Worm (Caenorhabditis elegans) whole organism, L2 larva: ENCODE results near the gene eri-12.

Experiments used
- C34F6.9 ChIP-seq: fragments of 150-350 bp; optimal IDR thresholded peaks from 2 replicates; lab custom pipeline; 2014; ENCODE audit warnings: missing biosample characterization, missing genetic modification characterization
- F13H6.1 ChIP-seq: sonication (generic microtip); optimal IDR thresholded peaks from 2 replicates; lab custom pipeline; 2016; ENCODE audit warnings: missing genetic modification characterization, missing compliant biosample characterization
- R02D3.7 ChIP-seq: fragments of 150-350 bp; optimal IDR thresholded peaks from 2 replicates; lab custom pipeline; 2014; ENCODE audit warnings: missing biosample characterization, missing genetic modification characterization
- ama-1 ChIP-seq: fragments of 150-350 bp; optimal IDR thresholded peaks from 2 replicates; lab custom pipeline; 2018; ENCODE audit warnings: inconsistent platforms
- blmp-1 ChIP-seq: sonication (generic microtip); optimal IDR thresholded peaks from 2 replicates; lab custom pipeline; 2017; ENCODE audit warnings: missing genetic modification characterization, mild to moderate bottlenecking, missing compliant biosample characterization, antibody characterized with exemption, moderate library complexity; ENCODE audit not compliant: insufficient read depth
- ceh-16 ChIP-seq: fragments of 150-350 bp; optimal IDR thresholded peaks from 2 replicates; lab custom pipeline; 2014; ENCODE audit warnings: missing biosample characterization, missing genetic modification characterization
- crh-2 ChIP-seq: sonication (generic microtip); optimal IDR thresholded peaks from 2 replicates; lab custom pipeline; 2017; ENCODE audit warnings: missing biosample characterization, missing genetic modification characterization
- egl-27 ChIP-seq: sonication (generic microtip); optimal IDR thresholded peaks from 3 replicates; lab custom pipeline; 2017; ENCODE audit warnings: missing biosample characterization, missing genetic modification reagents, missing genetic modification characterization
- elt-1 ChIP-seq: fragments of 150-350 bp; optimal IDR thresholded peaks from 2 replicates; lab custom pipeline; 2014; ENCODE audit warnings: missing biosample characterization, missing genetic modification characterization
- elt-3 ChIP-seq: sonication (generic microtip); optimal IDR thresholded peaks from 2 replicates; lab custom pipeline; 2017; ENCODE audit warnings: missing biosample characterization, missing genetic modification characterization
- gmeb-1 ChIP-seq: fragments of 150-350 bp; optimal IDR thresholded peaks from 2 replicates; lab custom pipeline; 2014; ENCODE audit warnings: missing biosample characterization, missing genetic modification characterization
- lin-11 ChIP-seq: fragments of 150-350 bp; sonication (generic microtip); optimal IDR thresholded peaks from 2 replicates; lab custom pipeline; 2014; ENCODE audit warnings: missing biosample characterization, missing genetic modification characterization, inconsistent platforms, mixed read lengths
- lin-13 ChIP-seq: fragments of 150-350 bp; optimal IDR thresholded peaks from 2 replicates; lab custom pipeline; 2014; ENCODE audit warnings: missing biosample characterization, missing genetic modification reagents, missing genetic modification characterization
- lsy-2 ChIP-seq, 2 experiments: fragments of 150-350 bp in 1 of 2; sonication (generic microtip) in 1 of 2; optimal IDR thresholded peaks; 2 replicates each; lab custom pipeline; 2014 to 2017; ENCODE audit warnings: missing biosample characterization in 2 of 2, missing genetic modification characterization in 2 of 2
- mab-5 ChIP-seq: fragments of 150-350 bp; optimal IDR thresholded peaks from 2 replicates; lab custom pipeline; 2014; ENCODE audit warnings: missing biosample characterization, missing genetic modification characterization
- mbf-1 ChIP-seq: sonication (generic microtip); optimal IDR thresholded peaks from 2 replicates; lab custom pipeline; 2017; ENCODE audit warnings: missing biosample characterization, missing genetic modification characterization
- mdl-1 ChIP-seq, 2 experiments: fragments of 150-350 bp in 1 of 2; sonication (generic microtip) in 1 of 2; optimal IDR thresholded peaks; 2 replicates each; lab custom pipeline; 2017; ENCODE audit warnings: missing biosample characterization in 2 of 2, missing genetic modification characterization in 2 of 2
- nhr-10 ChIP-seq: sonication (generic microtip); optimal IDR thresholded peaks from 2 replicates; lab custom pipeline; 2017; ENCODE audit warnings: missing biosample characterization, missing genetic modification characterization
- nhr-129 ChIP-seq: fragments of 150-350 bp; optimal IDR thresholded peaks from 2 replicates; lab custom pipeline; 2014; ENCODE audit warnings: missing biosample characterization, missing genetic modification characterization
- nhr-21 ChIP-seq: fragments of 150-350 bp; optimal IDR thresholded peaks from 2 replicates; lab custom pipeline; 2014; ENCODE audit warnings: missing biosample characterization, missing genetic modification characterization
- nhr-23 ChIP-seq: fragments of 150-350 bp; optimal IDR thresholded peaks from 2 replicates; lab custom pipeline; 2014; ENCODE audit warnings: missing biosample characterization, missing genetic modification reagents, missing genetic modification characterization
- nhr-237 ChIP-seq: fragments of 150-350 bp; optimal IDR thresholded peaks from 2 replicates; lab custom pipeline; 2014; ENCODE audit warnings: missing biosample characterization, missing genetic modification characterization
- nhr-25 ChIP-seq: fragments of 150-350 bp; sonication (generic microtip); optimal IDR thresholded peaks from 3 replicates; lab custom pipeline; 2014; ENCODE audit warnings: missing biosample characterization, missing genetic modification characterization
- peb-1 ChIP-seq: fragments of 150-350 bp; optimal IDR thresholded peaks from 2 replicates; lab custom pipeline; 2014; ENCODE audit warnings: missing biosample characterization, missing genetic modification characterization
- sem-4 ChIP-seq: fragments of 150-350 bp; optimal IDR thresholded peaks from 2 replicates; lab custom pipeline; 2014; ENCODE audit warnings: missing biosample characterization, missing genetic modification reagents, missing genetic modification characterization
- skn-1 ChIP-seq: sonication (generic microtip); optimal IDR thresholded peaks from 2 replicates; lab custom pipeline; 2017; ENCODE audit warnings: missing biosample characterization, missing genetic modification characterization
- sma-3 ChIP-seq: sonication (generic microtip); optimal IDR thresholded peaks from 2 replicates; lab custom pipeline; 2016; ENCODE audit warnings: missing genetic modification reagents, missing genetic modification characterization, missing compliant biosample characterization
- sma-9 ChIP-seq, 2 experiments: fragments of 150-350 bp in 1 of 2; sonication (generic microtip) in 1 of 2; optimal IDR thresholded peaks; 2 replicates each; lab custom pipeline; 2014 to 2016; ENCODE audit warnings: missing genetic modification characterization in 2 of 2, mild to moderate bottlenecking in 1 of 2, missing biosample characterization in 1 of 2, missing compliant biosample characterization in 1 of 2, missing genetic modification reagents in 1 of 2, moderate library complexity in 1 of 2
- unc-39 ChIP-seq: fragments of 150-350 bp; optimal IDR thresholded peaks from 2 replicates; lab custom pipeline; 2014; ENCODE audit warnings: missing biosample characterization, missing genetic modification characterization
- unc-55 ChIP-seq: fragments of 150-350 bp; sonication (generic microtip); optimal IDR thresholded peaks from 3 replicates; lab custom pipeline; 2014; ENCODE audit warnings: missing biosample characterization, missing genetic modification reagents, missing genetic modification characterization
- zag-1 ChIP-seq: fragments of 150-350 bp; optimal IDR thresholded peaks from 2 replicates; lab custom pipeline; 2014; ENCODE audit warnings: missing biosample characterization, missing genetic modification characterization
- ztf-1 ChIP-seq: fragments of 200-800 bp; sonication (Bioruptor generic); conservative IDR thresholded peaks from 2 replicates; pipeline ENCODE4 v1.3.6; 2022; ENCODE audit warnings: missing genetic modification characterization, missing compliant biosample characterization
- ztf-11 ChIP-seq: sonication (generic microtip); optimal IDR thresholded peaks from 2 replicates; lab custom pipeline; 2017; ENCODE audit warnings: missing biosample characterization, missing genetic modification characterization
- ztf-4 ChIP-seq: fragments of 150-350 bp; optimal IDR thresholded peaks from 2 replicates; lab custom pipeline; 2014; ENCODE audit warnings: missing biosample characterization, missing genetic modification characterization

Gene eri-12

DNA sequence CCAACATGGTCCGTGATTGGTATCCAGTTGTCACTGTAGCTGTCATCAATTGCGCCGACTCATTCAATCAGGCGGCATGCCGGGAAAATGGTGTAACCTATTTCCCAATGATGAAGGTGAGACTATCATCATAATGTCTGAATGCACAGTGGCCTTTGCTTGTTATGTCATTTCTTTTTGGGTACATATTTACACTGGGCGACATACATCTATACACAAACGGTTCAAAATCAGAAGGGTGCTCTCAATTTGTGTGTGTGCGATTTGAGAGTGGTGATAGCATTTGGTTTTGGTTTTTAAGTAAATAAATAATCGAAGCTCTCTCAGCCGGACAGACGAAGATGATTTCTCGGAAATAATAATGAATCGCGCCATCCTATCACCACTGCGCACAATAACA lies 47.3 kb downstream of the eri-12 start:
- TF ChIP-seq zag-1 (no peak), unc-55 (no peak), nhr-129 (tag; lab: Kevin White, UChicago) (peak; percentile 43), mab-5 (no peak), mbf-1 (no peak), nhr-23 (tag; lab: Kevin White, UChicago) (no peak), unc-39 (tag; lab: Kevin White, UChicago) (no peak)

DNA sequence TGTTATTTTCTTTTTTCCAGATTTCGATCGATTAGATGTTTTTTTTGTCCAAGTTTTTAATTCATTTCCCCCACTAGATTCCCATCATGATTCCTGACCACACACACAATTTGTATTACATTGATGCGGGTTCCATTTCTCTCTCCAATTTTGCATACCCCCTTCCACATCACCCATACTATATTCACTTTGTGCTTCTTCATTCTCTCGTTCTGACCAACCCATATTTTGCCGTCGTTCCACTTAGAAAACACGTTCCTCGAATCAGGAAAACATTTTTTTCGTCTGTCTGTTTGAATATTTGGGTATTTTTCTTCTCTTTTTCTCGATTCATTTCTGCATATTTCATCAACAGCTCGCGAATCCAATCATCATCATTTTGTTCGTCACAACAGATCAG lies 50.8 kb downstream of the eri-12 start:
- no peak for TF ChIP-seq blmp-1 (tag; lab: Kevin White, UChicago)
- no peak for TF ChIP-seq elt-3
- TF ChIP-seq nhr-25 (tag; lab: Kevin White, UChicago) = no peak
- TF ChIP-seq ztf-11 (tag; lab: Kevin White, UChicago) = no peak
- TF ChIP-seq ztf-1 (GFP tag; lab: Robert Waterston, UW) = no peak
- no peak for TF ChIP-seq ztf-4 (tag; lab: Kevin White, UChicago)

DNA sequence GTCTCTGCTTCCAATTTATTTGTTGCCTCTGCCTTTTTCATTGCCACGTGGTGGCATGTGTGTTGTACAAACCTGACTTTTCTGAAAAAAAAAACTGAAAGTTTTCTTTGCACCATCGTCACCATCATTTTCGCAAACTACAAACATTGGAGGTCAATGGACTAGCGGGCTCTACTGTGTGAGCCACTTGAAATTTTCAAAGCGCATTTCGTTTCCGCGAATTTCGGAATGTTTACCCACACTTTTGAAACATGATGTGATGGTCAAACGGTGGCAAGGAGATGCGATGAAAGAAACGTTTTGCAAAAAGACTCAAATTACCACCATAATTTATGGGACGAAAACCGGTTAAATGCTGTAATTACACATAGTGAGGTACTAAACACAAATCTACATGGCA lies 51.2 kb downstream of the eri-12 start:
- TF ChIP-seq peb-1 (tag; lab: Kevin White, UChicago) = no peak
- TF ChIP-seq egl-27 (tag; lab: Kevin White, UChicago) = no peak
- no peak for TF ChIP-seq ceh-16 (tag; lab: Kevin White, UChicago)
- TF ChIP-seq nhr-129 (tag; lab: Kevin White, UChicago) = peak; percentile 47
- no peak for TF ChIP-seq nhr-10 (tag; lab: Kevin White, UChicago)
- no peak for TF ChIP-seq elt-3
- TF ChIP-seq ama-1 (lab: Kevin White, UChicago) = peak; percentile 51
- TF ChIP-seq C34F6.9 = no peak
- no peak for TF ChIP-seq lsy-2 (tag; optimal IDR thresholded peaks at IDR 0.05; lab: Kevin White, UChicago)
- TF ChIP-seq lin-11 = no peak
- TF ChIP-seq mdl-1 (tag; optimal IDR thresholded peaks at IDR 0.05; lab: Kevin White, UChicago) = no peak
- TF ChIP-seq blmp-1 (tag; lab: Kevin White, UChicago) = no peak
- TF ChIP-seq, all 48 proteins: peak for 2

DNA sequence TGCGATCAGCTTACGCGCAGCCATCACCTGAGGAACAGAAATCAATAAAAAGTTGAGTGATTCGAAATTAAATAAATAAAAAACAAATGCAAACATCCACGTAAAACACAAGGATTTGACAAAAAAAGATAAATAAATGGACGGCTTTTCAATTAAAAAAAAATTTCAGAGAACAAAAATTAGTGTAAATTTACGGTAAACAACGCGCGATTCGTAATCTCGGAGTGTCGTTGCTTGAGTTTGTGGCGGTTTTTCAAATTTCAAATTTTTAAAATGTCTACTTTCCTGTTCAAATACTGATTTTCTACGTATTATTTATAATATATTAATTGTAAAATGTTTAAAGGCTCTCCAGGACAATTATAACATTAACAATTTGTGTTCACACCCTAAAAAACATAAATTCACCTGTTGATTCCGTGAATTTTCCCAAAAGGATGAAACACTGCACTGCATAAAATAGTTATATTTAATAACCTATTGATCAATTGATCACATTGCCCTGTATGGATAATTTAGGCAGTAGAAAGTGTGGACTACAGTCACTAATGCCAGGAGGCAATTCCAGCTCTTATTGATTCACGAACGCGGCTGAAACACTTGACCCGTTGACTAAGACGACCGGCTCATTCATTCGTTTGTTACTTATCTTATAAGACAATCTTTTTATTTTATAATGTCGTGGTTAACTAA lies 52.5 kb downstream of the eri-12 start, which contains the start of the genes marb-1 and F35G2.3:
Gene marb-1, minus strand, starts transcription at position 27 of the 693 bp plus-strand sequence.
Gene F35G2.3, plus strand, starts transcription at position 643 of the 693 bp plus-strand sequence.
- TF ChIP-seq crh-2 (tag; lab: Kevin White, UChicago) (peak; percentile 54), lsy-2 (tag; optimal IDR thresholded peaks at IDR 0.05; lab: Kevin White, UChicago) (peak; percentile 29 to 80), C34F6.9 (peak; percentile 70), R02D3.7 (peak; percentile 93), elt-1 (no peak), nhr-21 (peak; percentile 45), sma-9 (GFP tag; optimal IDR thresholded peaks at IDR 0.05; lab: Kevin White, UChicago) (peak; percentile 31), sma-9 (tag; optimal IDR thresholded peaks at IDR 0.05; lab: Kevin White, UChicago) (no peak), gmeb-1 (tag; lab: Kevin White, UChicago) (peak; percentile 94), sma-3 (GFP tag; lab: Kevin White, UChicago) (peak; percentile 20), lin-13 (peak; percentile 24), nhr-237 (tag; lab: Kevin White, UChicago) (no peak), F13H6.1 (tag; lab: Kevin White, UChicago) (peak; percentile 26), unc-55 (peak; percentile 77), mab-5 (no peak), nhr-129 (tag; lab: Kevin White, UChicago) (peak; percentile 61)
- TF ChIP-seq, all 48 proteins: peak for 12

DNA sequence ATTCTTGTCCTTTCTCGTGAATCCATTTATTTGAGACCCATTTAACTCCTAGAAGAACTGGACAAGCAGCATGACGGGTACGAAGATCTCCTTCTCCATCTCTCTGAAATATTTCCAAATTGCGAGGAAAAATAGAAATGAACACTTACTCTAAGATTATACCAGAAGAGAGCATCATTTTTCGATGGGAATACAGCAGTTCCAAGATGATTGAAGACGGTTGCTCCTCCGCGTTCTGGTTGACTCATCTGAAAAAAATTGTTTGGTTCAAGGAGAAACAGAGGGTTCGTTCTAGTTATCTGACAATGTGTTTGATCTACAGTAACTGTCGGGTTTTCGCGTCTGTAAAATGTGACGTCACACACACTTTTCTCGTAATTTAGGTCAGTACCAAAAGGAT lies 54.7 kb downstream of the eri-12 start:
- TF ChIP-seq nhr-25 (tag; lab: Kevin White, UChicago) (no peak), lin-13 (no peak), skn-1 (tag; lab: Kevin White, UChicago) (no peak), mab-5 (no peak), mdl-1 (tag; optimal IDR thresholded peaks at IDR 0.05; lab: Kevin White, UChicago) (no peak), sem-4 (tag; lab: Kevin White, UChicago) (no peak), ztf-1 (GFP tag; lab: Robert Waterston, UW) (no peak), sma-3 (GFP tag; lab: Kevin White, UChicago) (no peak)
